Worm (Caenorhabditis elegans) whole organism, L4 larva: ENCODE results near the gene gana-1.

ENCODE experiments used
- aly-2 ChIP-seq: sonication (generic microtip); optimal IDR thresholded peaks from 2 replicates; lab custom pipeline; 2018; ENCODE audit warnings: missing biosample characterization, missing genetic modification characterization
- ceh-44 ChIP-seq: fragments of 200-800 bp; sonication (Bioruptor generic); IDR thresholded peaks from 2 replicates; pipeline ENCODE4 v1.3.6; 2022; ENCODE audit warnings: missing genetic modification reagents, missing genetic modification characterization, missing compliant biosample characterization
- daf-12 ChIP-seq: fragments of 150-350 bp; optimal IDR thresholded peaks from 2 replicates; lab custom pipeline; 2014; ENCODE audit warnings: missing biosample characterization, missing genetic modification reagents, missing genetic modification characterization
- daf-16 ChIP-seq, 3 experiments: sonication (generic microtip); optimal IDR thresholded peaks; 2 replicates each; lab custom pipeline; 2016 to 2017; ENCODE audit warnings: missing genetic modification characterization in 3 of 3, missing genetic modification reagents in 3 of 3, mild to moderate bottlenecking in 2 of 3, missing compliant biosample characterization in 2 of 3, missing biosample characterization in 1 of 3, moderate library complexity in 1 of 3
- jun-1 ChIP-seq: fragments of 150-350 bp; optimal IDR thresholded peaks from 2 replicates; lab custom pipeline; 2014; ENCODE audit warnings: missing biosample characterization, missing genetic modification reagents, missing genetic modification characterization
- nhr-11 ChIP-seq: fragments of 150-350 bp; optimal IDR thresholded peaks from 2 replicates; lab custom pipeline; 2014; ENCODE audit warnings: missing biosample characterization, missing genetic modification characterization
- nhr-77 ChIP-seq: fragments of 150-350 bp; optimal IDR thresholded peaks from 2 replicates; lab custom pipeline; 2014; ENCODE audit warnings: missing biosample characterization, missing genetic modification characterization
- unc-62 ChIP-seq, 3 experiments: fragments of 150-350 bp in 1 of 3; sonication (generic microtip); optimal IDR thresholded peaks in 2 of 3; peaks in 1 of 3; 1 replicate in 1 of 3; 2 replicates in 2 of 3; lab custom pipeline; 2014 to 2017; ENCODE audit warnings: missing biosample characterization in 3 of 3, missing genetic modification characterization in 3 of 3, missing genetic modification reagents in 3 of 3, missing genotype in 1 of 3
- ztf-11 ChIP-seq: fragments of 150-350 bp; optimal IDR thresholded peaks from 2 replicates; lab custom pipeline; 2014; ENCODE audit warnings: missing biosample characterization, missing genetic modification characterization

DNA sequence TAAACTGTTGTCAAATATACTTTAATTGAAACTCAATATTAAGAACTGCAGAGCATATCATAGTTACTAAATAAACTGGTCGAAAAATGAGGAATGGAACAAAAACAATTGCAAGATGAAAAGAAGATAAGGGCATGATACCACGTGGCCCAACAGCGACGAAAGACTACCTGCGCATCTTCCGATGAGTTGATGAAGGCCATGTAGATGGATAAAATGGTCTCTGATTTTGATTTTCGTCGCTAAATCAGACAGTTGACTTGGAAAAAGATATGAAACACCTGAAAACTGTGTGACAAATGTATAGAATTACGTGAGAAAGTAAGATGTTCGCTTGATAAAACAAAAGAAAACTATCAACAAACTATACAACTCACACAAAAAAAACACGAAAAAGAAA, 15.6 kb upstream of the gana-1 start:
- no peak for TF ChIP-seq daf-12 (tag; lab: Kevin White, UChicago)
- TF ChIP-seq aly-2 (tag; lab: Kevin White, UChicago): no peak
- no peak for TF ChIP-seq jun-1 (tag; lab: Kevin White, UChicago)
- TF ChIP-seq ceh-44 (GFP tag; lab: Robert Waterston, UW): no peak
- TF ChIP-seq unc-62 (GFP tag; optimal IDR thresholded peaks at IDR 0.05 in 1 of 2; lab: Kevin White, UChicago): peak in 1 of 2 experiments; percentile 3
- no peak for TF ChIP-seq unc-62 (tag; optimal IDR thresholded peaks at IDR 0.05; lab: Kevin White, UChicago)
- no peak for TF ChIP-seq nhr-11 (tag; lab: Kevin White, UChicago)
- no peak for TF ChIP-seq nhr-77 (tag; lab: Kevin White, UChicago)
- TF ChIP-seq daf-16 (GFP tag; optimal IDR thresholded peaks at IDR 0.05; lab: Kevin White, UChicago): no peak
- TF ChIP-seq daf-16 (tag; optimal IDR thresholded peaks at IDR 0.05; lab: Kevin White, UChicago): no peak
- no peak for TF ChIP-seq ztf-11 (tag; lab: Kevin White, UChicago)
